Worm (Caenorhabditis elegans) whole organism, early embryonic: ENCODE measurements around the gene rbmx-2.

Experiments used
- B0310.2 ChIP-seq: sonication (generic microtip); optimal IDR thresholded peaks from 2 replicates; lab custom pipeline; 2016; ENCODE audit warnings: mild to moderate bottlenecking, missing genetic modification characterization, missing compliant biosample characterization
- ama-1 ChIP-seq: fragments of 150-350 bp; optimal IDR thresholded peaks from 2 replicates; lab custom pipeline; 2014
- ceh-13 ChIP-seq: fragments of 200-800 bp; sonication (Bioruptor generic); optimal IDR thresholded peaks from 2 replicates; lab custom pipeline; 2018; ENCODE audit warnings: mild to moderate bottlenecking, missing genetic modification characterization, missing compliant biosample characterization
- ets-7 ChIP-seq: sonication (generic microtip); optimal IDR thresholded peaks from 2 replicates; lab custom pipeline; 2016; ENCODE audit warnings: missing genotype, missing genetic modification characterization, missing compliant biosample characterization
- flt-1 ChIP-seq: fragments of 200-800 bp; sonication (Bioruptor generic); IDR thresholded peaks from 2 replicates; pipeline ENCODE4 v1.3.6; 2022; ENCODE audit warnings: missing genetic modification characterization, missing compliant biosample characterization
- scrt-1 ChIP-seq: fragments of 200-800 bp; sonication (Bioruptor generic); IDR thresholded peaks from 2 replicates; pipeline ENCODE4 v1.3.6; 2022; ENCODE audit warnings: missing genetic modification characterization, missing compliant biosample characterization

DNA sequence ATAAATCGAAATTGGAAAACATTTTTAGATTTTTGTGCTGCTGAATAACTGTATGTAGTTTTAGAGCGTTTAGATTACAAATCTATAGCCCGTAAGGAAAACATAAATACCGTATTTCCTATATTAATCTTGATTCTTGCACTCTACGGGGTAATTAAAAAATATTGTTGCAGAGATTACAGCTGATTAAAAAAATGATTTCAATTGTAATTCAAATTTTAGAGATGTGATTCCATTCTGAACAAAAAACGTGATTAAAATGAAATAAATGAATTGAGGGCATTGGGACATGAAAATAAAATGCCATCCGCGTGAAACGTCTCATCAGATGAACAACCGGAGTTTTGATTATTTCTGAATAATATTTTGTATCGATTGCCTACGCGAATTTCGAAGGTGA, 4.3 kb downstream of the rbmx-2 start, which contains the start of gene cpb-2:
- TF ChIP-seq ceh-13 (GFP tag; lab: Kevin White, UChicago) (no peak), B0310.2 (no peak), ama-1 (lab: Kevin White, UChicago) (no peak), flt-1 (GFP tag; lab: Robert Waterston, UW) (no peak), ets-7 (tag; lab: Kevin White, UChicago) (no peak), scrt-1 (GFP tag; lab: Robert Waterston, UW) (no peak)
